Worm (Caenorhabditis elegans): ENCODE measurements around the gene fbxl-2.

fbxl-2 gene

ce11 chrIII:4720620-4721227, 36.3 kb upstream of the fbxl-2 start, which contains the start of gene emb-5:
TSS of gene emb-5 (minus strand) at chrIII:4720670.
- TF ChIP-seq pha-4 (tag; optimal IDR thresholded peaks at IDR 0.05) (peak; percentile 42), unc-39 (tag; optimal IDR thresholded peaks at IDR 0.05) (no peak), lin-13 (tag; optimal IDR thresholded peaks at IDR 0.05) (peak; percentile 81), nhr-237 (tag; optimal IDR thresholded peaks at IDR 0.05) (peak; percentile 44), nhr-12 (tag; optimal IDR thresholded peaks at IDR 0.05) (no peak), ham-2 (GFP tag; optimal IDR thresholded peaks at IDR 0.05) (peak; percentile 16), drap-1 (GFP tag; optimal IDR thresholded peaks at IDR 0.05) (peak; percentile 12), lsy-2 (tag; optimal IDR thresholded peaks at IDR 0.05) (no peak)

ce11 chrIII:4721750-4722149, 35.3 kb upstream of the fbxl-2 start, which contains the start of gene acy-1:
TSS of gene acy-1 (plus strand) at chrIII:4722095.
- TF ChIP-seq mls-2 (tag; optimal IDR thresholded peaks at IDR 0.05), result peak; percentile 62
- peak; percentile 22 for TF ChIP-seq lsy-2 (tag; optimal IDR thresholded peaks at IDR 0.05)
- no peak for TF ChIP-seq bed-3 (GFP tag; optimal IDR thresholded peaks at IDR 0.05)
- peak; percentile 43 for TF ChIP-seq ham-2 (GFP tag; optimal IDR thresholded peaks at IDR 0.05)
- TF ChIP-seq unc-62 (GFP tag; optimal IDR thresholded peaks at IDR 0.05), result peak; percentile 33
- peak; percentile 81 for TF ChIP-seq hlh-1 (tag; optimal IDR thresholded peaks at IDR 0.05)
- TF ChIP-seq drap-1 (GFP tag; optimal IDR thresholded peaks at IDR 0.05), result no peak
- no peak for TF ChIP-seq mab-5 (tag; optimal IDR thresholded peaks at IDR 0.05)
- peak; percentile 69 for TF ChIP-seq mep-1 (tag; optimal IDR thresholded peaks at IDR 0.05)
- TF ChIP-seq ztf-11 (tag; optimal IDR thresholded peaks at IDR 0.05), result no peak
- TF ChIP-seq ceh-83 (GFP tag; optimal IDR thresholded peaks at IDR 0.05), result no peak
- no peak for TF ChIP-seq sem-2 (GFP tag; optimal IDR thresholded peaks at IDR 0.05)
- no peak for TF ChIP-seq tbx-8 (GFP tag; optimal IDR thresholded peaks at IDR 0.05)
- TF ChIP-seq sptf-1 (tag; optimal IDR thresholded peaks at IDR 0.05), result peak; percentile 55
- peak; percentile 12 for TF ChIP-seq blmp-1 (tag; optimal IDR thresholded peaks at IDR 0.05)
- peak; percentile 92 for TF ChIP-seq ces-1 (GFP tag; optimal IDR thresholded peaks at IDR 0.05)
- no peak for TF ChIP-seq snpc-4 (tag; optimal IDR thresholded peaks at IDR 0.05)
- no peak for TF ChIP-seq elt-3 (tag; optimal IDR thresholded peaks at IDR 0.05)
- TF ChIP-seq flh-1 (GFP tag; optimal IDR thresholded peaks at IDR 0.05), result no peak
- no peak for TF ChIP-seq ceh-39 (tag; optimal IDR thresholded peaks at IDR 0.05)
- no peak for TF ChIP-seq lin-32 (GFP tag; optimal IDR thresholded peaks at IDR 0.05)
- TF ChIP-seq elt-1 (tag; optimal IDR thresholded peaks at IDR 0.05; ENCODE audit: borderline replicate concordance, insufficient read depth), result no peak
- TF ChIP-seq nhr-2 (tag; optimal IDR thresholded peaks at IDR 0.05), result no peak
- no peak for TF ChIP-seq nhr-28 (tag; optimal IDR thresholded peaks at IDR 0.05)
- peak; percentile 30 for TF ChIP-seq cnd-1 (tag; optimal IDR thresholded peaks at IDR 0.05)
- TF ChIP-seq nhr-237 (tag; optimal IDR thresholded peaks at IDR 0.05), result peak; percentile 67
- TF ChIP-seq unc-120 (tag; optimal IDR thresholded peaks at IDR 0.05; ENCODE audit: poor library complexity, severe bottlenecking), result peak; percentile 69
- TF ChIP-seq nhr-12 (tag; optimal IDR thresholded peaks at IDR 0.05), result no peak
- TF ChIP-seq lin-13 (tag; optimal IDR thresholded peaks at IDR 0.05), result no peak
- no peak for TF ChIP-seq M03D4.4 (tag; optimal IDR thresholded peaks at IDR 0.05)
- TF ChIP-seq ceh-43 (GFP tag; optimal IDR thresholded peaks at IDR 0.05), result no peak
- no peak for TF ChIP-seq zip-8 (tag; optimal IDR thresholded peaks at IDR 0.05)
- no peak for TF ChIP-seq nhr-76 (tag; optimal IDR thresholded peaks at IDR 0.05)
- TF ChIP-seq unc-39 (tag; optimal IDR thresholded peaks at IDR 0.05), result no peak
- TF ChIP-seq pha-4 (tag; optimal IDR thresholded peaks at IDR 0.05), result no peak

DNA sequence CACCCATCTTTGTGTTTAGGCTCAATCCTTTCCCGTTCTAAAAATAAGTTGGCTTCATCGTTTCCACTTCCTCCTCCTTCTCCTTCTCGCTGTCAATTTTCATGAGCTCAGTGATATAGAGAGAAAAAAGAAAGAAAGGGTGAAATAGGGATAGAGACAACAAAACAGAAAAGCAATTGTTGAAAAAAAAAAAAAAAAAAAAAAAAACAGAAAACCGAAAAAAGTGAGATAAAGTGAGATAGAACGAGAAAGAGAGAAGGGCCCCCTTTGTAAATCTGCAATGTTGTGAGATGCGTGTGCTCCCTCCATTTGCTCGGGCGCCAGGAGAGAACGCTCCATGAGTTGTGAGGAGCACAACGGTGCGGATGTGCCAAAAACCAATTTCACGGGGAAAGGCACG, 33.1 kb upstream of the fbxl-2 start:
- no peak for TF ChIP-seq tbx-8 (GFP tag; optimal IDR thresholded peaks at IDR 0.05)
- TF ChIP-seq drap-1 (GFP tag; optimal IDR thresholded peaks at IDR 0.05), result no peak
- no peak for TF ChIP-seq elt-3 (tag; optimal IDR thresholded peaks at IDR 0.05)
- no peak for TF ChIP-seq nhr-76 (tag; optimal IDR thresholded peaks at IDR 0.05)
- TF ChIP-seq sem-2 (GFP tag; optimal IDR thresholded peaks at IDR 0.05), result no peak
- TF ChIP-seq bed-3 (GFP tag; optimal IDR thresholded peaks at IDR 0.05), result no peak
- no peak for TF ChIP-seq unc-39 (tag; optimal IDR thresholded peaks at IDR 0.05)
- TF ChIP-seq ceh-43 (GFP tag; optimal IDR thresholded peaks at IDR 0.05), result no peak
- TF ChIP-seq nhr-28 (tag; optimal IDR thresholded peaks at IDR 0.05), result no peak
- TF ChIP-seq ceh-39 (tag; optimal IDR thresholded peaks at IDR 0.05), result no peak
- no peak for TF ChIP-seq nhr-12 (tag; optimal IDR thresholded peaks at IDR 0.05)
- no peak for TF ChIP-seq mep-1 (tag; optimal IDR thresholded peaks at IDR 0.05)
- TF ChIP-seq flh-1 (GFP tag; optimal IDR thresholded peaks at IDR 0.05), result no peak
- no peak for TF ChIP-seq ham-2 (GFP tag; optimal IDR thresholded peaks at IDR 0.05)
- TF ChIP-seq zip-8 (tag; optimal IDR thresholded peaks at IDR 0.05), result no peak
- TF ChIP-seq lsy-2 (tag; optimal IDR thresholded peaks at IDR 0.05), result no peak
- no peak for TF ChIP-seq nhr-2 (tag; optimal IDR thresholded peaks at IDR 0.05)
- no peak for TF ChIP-seq pha-4 (tag; optimal IDR thresholded peaks at IDR 0.05)
- no peak for TF ChIP-seq snpc-4 (tag; optimal IDR thresholded peaks at IDR 0.05)

All from whole organism, mixed stage, embryonic.